Worm (Caenorhabditis elegans) whole organism, mixed stage, embryonic: ENCODE measurements around the gene tnt-2.

ENCODE experiments used
- bed-3 ChIP-seq: fragments of 200-800 bp; sonication (Bioruptor generic); optimal IDR thresholded peaks from 3 replicates; lab custom pipeline; 2018; ENCODE audit warnings: mild to moderate bottlenecking, missing genetic modification characterization, moderate library complexity, missing compliant biosample characterization
- ceh-39 ChIP-seq: fragments of 150-350 bp; optimal IDR thresholded peaks from 2 replicates; lab custom pipeline; 2014; ENCODE audit warnings: missing biosample characterization, missing genetic modification characterization
- mab-5 ChIP-seq: fragments of 150-350 bp; optimal IDR thresholded peaks from 2 replicates; lab custom pipeline; 2014; ENCODE audit warnings: missing biosample characterization, missing genetic modification characterization
- nhr-12 ChIP-seq: fragments of 150-350 bp; optimal IDR thresholded peaks from 2 replicates; lab custom pipeline; 2014; ENCODE audit warnings: missing biosample characterization, missing genetic modification characterization
- nhr-237 ChIP-seq: fragments of 150-350 bp; optimal IDR thresholded peaks from 2 replicates; lab custom pipeline; 2014; ENCODE audit warnings: missing biosample characterization, missing genetic modification characterization
- nhr-76 ChIP-seq: sonication (generic microtip); optimal IDR thresholded peaks from 2 replicates; lab custom pipeline; 2017; ENCODE audit warnings: missing biosample characterization, missing genetic modification characterization
- pha-4 ChIP-seq: fragments of 150-350 bp; optimal IDR thresholded peaks from 2 replicates; lab custom pipeline; 2018; ENCODE audit warnings: missing biosample characterization, missing genetic modification reagents, missing genetic modification characterization
- snpc-4 ChIP-seq: fragments of 150-350 bp; optimal IDR thresholded peaks from 2 replicates; lab custom pipeline; 2014; ENCODE audit warnings: missing biosample characterization, missing genetic modification characterization
- tbx-8 ChIP-seq: fragments of 200-800 bp; sonication (Bioruptor generic); optimal IDR thresholded peaks from 2 replicates; lab custom pipeline; 2018; ENCODE audit warnings: mild to moderate bottlenecking, missing genetic modification characterization, moderate library complexity, missing compliant biosample characterization
- unc-39 ChIP-seq: fragments of 150-350 bp; optimal IDR thresholded peaks from 2 replicates; lab custom pipeline; 2014; ENCODE audit warnings: missing biosample characterization, missing genetic modification characterization
- unc-62 ChIP-seq: fragments of 150-350 bp; optimal IDR thresholded peaks from 2 replicates; lab custom pipeline; 2014; ENCODE audit warnings: missing biosample characterization, missing genetic modification reagents, missing genetic modification characterization
- ztf-11 ChIP-seq: fragments of 150-350 bp; optimal IDR thresholded peaks from 2 replicates; lab custom pipeline; 2014; ENCODE audit warnings: missing biosample characterization, missing genetic modification characterization

- TF ChIP-seq pha-4 (tag; lab: Kevin White, UChicago) (no peak), mab-5 (tag; lab: Kevin White, UChicago) (no peak), ztf-11 (tag; lab: Kevin White, UChicago) (no peak), bed-3 (GFP tag; lab: Kevin White, UChicago) (no peak), nhr-76 (no peak), unc-62 (GFP tag; lab: Kevin White, UChicago) (no peak), ceh-39 (tag; lab: Kevin White, UChicago) (no peak), tbx-8 (GFP tag; lab: Kevin White, UChicago) (no peak), nhr-12 (tag; lab: Kevin White, UChicago) (no peak), snpc-4 (tag; lab: Kevin White, UChicago) (no peak), nhr-237 (no peak), unc-39 (tag; lab: Kevin White, UChicago) (no peak)
Observed at ce11 chrX:8703664-8704356, 19.5 kb downstream of the tnt-2 start, which contains the start of gene jbts-14.
